Fruit fly (Drosophila melanogaster): Measurements from ENCODE around the gene hiw.
A peak's percentile ranks its signal among the peaks of the same experiment; 100 is the strongest.

The hiw gene

DNA sequence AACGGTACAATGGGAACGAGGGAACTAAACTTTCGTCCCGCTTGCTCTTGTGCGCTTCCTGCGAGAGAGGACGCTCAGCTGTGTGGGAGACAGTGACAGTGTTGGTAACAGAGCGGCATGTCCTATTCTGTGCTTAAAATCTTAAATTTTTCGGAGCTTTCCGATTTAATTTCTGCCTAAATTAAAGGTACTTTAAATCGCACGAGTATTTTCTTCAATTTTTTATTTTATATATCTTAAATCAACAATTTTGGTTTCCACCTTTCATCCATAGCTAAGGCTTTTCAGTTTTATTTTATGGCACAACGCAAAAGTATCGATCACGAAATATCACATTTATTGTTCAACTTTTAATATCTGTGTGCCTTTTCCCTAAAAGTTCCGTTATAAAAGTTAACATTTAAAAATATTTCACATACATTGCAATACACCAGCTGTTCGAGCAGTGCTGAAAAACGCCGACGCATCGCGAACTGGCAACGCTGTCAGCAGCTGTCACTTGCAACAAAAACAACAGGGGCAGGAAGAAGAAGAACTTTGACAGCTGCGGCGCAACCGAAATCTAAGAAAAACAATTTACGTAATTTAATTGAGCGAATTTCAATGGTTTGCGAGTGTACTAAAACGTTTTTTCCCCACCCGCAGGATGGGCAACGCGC is at the start of gene hiw, which contains the start of gene ND-B18:
TSS of gene hiw (minus strand) at position 26 of the 659 bp plus-strand sequence.
TSS of gene ND-B18 (plus strand) at position 330 of the 659 bp plus-strand sequence.
- TF ChIP-seq CG8478 (optimal IDR thresholded peaks at IDR 0.05) (no peak), CTCF (optimal IDR thresholded peaks at IDR 0.05) (no peak)

dm6 chrX:15111888-15112287 is 48.7 kb upstream of the hiw start:
- TF ChIP-seq CG8478 (optimal IDR thresholded peaks at IDR 0.05): no peak

- TF ChIP-seq CG8478 (optimal IDR thresholded peaks at IDR 0.05): no peak
- TF ChIP-seq CTCF (optimal IDR thresholded peaks at IDR 0.05): no peak
Observed at dm6 chrX:15095942-15096341, 32.7 kb upstream of the hiw start, which contains the start of gene CG9072. TSS of gene CG9072 (minus strand) at chrX:15096042.

DNA sequence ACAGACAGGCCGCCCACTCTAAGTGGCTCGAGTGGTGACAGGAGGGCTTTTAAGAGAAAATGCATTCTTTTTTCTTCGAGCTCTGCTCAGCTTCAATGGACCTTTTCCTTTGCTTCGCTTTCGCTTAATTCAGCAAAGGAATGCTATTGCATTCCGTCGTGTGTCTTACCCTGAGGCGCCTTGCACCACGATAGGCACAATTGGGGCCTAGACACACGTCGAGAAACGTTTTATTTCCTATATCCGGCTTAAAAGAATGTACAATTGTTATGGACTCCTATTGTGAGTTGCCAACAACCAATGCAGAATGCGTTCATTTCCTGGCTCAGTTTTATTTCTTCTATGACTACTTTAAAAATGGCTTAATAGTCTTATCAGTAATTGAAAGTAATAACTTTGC is 27.9 kb upstream of the hiw start:
- TF ChIP-seq CTCF (optimal IDR thresholded peaks at IDR 0.05): no peak
- no peak for TF ChIP-seq CG8478 (optimal IDR thresholded peaks at IDR 0.05)

DNA sequence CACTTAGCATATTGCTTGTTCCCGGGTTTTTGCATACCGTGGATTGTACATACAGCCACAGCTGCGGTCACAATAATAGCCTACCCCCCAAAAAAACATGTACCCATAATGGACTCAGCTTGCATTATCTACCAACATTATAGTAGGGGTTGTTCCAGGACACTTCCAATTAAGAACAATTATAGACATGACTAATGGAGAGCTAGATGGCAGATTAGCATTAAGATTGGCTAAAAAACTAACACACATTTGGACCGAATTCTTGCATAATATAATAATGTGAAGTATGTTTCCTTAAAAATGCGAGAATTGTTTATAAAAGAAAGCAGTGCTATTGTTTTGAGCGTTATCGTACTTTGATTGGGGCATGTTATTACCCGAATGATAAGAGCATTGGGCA is 27.1 kb upstream of the hiw start:
- TF ChIP-seq CG8478 (optimal IDR thresholded peaks at IDR 0.05) (no peak), CTCF (optimal IDR thresholded peaks at IDR 0.05) (no peak)

dm6 chrX:15089146-15089698 is 26.0 kb upstream of the hiw start, which contains the start of gene Rab3-GEF:
TSS of gene Rab3-GEF (plus strand) at chrX:15089682.
- TF ChIP-seq CG8478 (optimal IDR thresholded peaks at IDR 0.05) (no peak), CTCF (optimal IDR thresholded peaks at IDR 0.05) (no peak)

DNA sequence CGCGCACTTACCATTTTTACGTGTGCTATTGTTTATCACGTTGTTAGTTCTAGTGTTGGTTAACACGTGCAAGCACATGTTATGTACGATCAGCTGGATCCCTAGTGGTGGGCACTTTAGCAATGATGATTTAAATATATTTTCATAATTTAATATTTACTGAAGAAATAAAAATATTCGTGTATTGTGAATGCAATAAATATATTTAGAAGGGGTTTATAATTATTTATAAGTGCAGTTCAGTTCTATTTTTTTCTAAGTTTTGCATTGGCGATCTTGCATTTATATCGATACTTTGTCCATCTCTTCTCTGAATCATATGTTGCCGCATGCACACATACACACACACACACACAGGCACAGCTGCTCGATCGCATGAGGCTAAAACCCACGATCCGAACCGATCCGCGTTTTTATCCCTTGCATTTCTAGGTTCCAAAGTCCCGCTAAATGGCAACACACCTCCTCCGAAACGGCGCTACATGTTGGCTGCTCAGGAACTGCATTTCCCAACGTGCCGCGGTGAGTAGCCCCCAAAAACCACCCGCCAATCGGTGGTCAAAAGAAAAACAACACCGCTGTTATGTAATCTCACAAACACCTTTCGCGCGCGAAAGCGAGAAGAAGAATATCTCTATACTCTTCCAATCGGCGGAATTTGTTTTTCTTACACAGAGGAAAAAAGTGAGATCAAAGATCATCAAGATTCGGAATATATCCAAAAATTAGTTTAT is 22.7 kb upstream of the hiw start, which contains the start of the genes CG15027 and Dbct:
TSS of gene CG15027 (minus strand) at position 51 of the 734 bp plus-strand sequence.
TSS of gene Dbct (plus strand) at position 349 of the 734 bp plus-strand sequence.
- no peak for TF ChIP-seq CG8478 (optimal IDR thresholded peaks at IDR 0.05)
- TF ChIP-seq CTCF (optimal IDR thresholded peaks at IDR 0.05): no peak

DNA sequence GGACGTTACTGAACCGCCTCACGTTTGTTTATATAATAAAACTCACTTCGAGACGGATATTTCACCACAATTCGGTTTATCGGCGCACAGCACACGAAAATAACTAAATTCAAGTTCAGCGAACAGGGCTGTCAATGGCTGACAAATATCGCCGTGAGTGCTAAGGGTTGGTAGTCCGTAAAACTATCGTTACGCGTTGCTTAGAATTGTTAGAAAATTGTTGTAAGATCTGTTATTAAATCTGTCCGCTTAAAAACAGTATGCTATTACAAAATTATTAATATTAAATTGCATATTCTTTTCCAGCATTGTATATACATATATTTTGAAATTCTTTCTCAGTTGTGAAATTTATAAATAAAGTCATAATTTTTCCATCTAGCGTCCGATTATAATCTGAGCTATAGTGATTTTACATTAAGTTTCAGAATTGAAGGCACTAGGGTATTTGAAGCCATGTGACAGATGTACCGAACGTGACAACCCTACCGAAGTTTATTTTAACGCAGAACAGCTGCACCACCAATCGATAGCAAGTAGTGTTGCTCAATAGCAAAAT is 21.4 kb upstream of the hiw start, which contains the start of gene Cox17:
TSS of gene Cox17 (minus strand) at position 120 of the 559 bp plus-strand sequence.
- TF ChIP-seq CG8478 (optimal IDR thresholded peaks at IDR 0.05) (no peak), CTCF (optimal IDR thresholded peaks at IDR 0.05) (no peak)

- TF ChIP-seq CTCF (optimal IDR thresholded peaks at IDR 0.05): no peak
- TF ChIP-seq CG8478 (optimal IDR thresholded peaks at IDR 0.05): no peak
Observed at dm6 chrX:15082681-15083080, 19.5 kb upstream of the hiw start, which contains the start of gene CG33178. TSS of gene CG33178 (plus strand) at chrX:15082827.

dm6 chrX:15080780-15081402 is 17.7 kb upstream of the hiw start, which contains the start of gene CG33177:
TSS of gene CG33177 (plus strand) at chrX:15081367.
- TF ChIP-seq CG8478 (optimal IDR thresholded peaks at IDR 0.05) (no peak), CTCF (optimal IDR thresholded peaks at IDR 0.05) (peak; percentile 76 to 87)

DNA sequence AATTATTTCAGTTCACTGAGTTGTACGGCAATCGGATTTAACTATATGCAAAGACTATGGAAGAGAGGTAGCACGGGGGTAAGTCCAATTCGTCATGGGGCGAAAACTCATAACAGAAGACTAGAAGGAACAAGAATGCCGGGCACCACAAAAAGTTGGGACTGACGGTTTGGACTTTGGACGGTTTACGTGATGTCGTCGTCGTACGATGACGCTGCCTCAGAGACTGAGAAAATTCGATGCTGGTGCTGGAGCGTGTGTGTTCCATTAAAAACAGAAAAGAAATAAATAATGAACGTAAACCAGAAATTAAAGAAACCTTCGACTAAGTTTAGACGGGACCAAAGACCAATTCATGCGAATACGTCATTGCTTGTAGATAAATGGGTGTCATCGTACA is 16.7 kb upstream of the hiw start:
- no peak for TF ChIP-seq CG8478 (optimal IDR thresholded peaks at IDR 0.05)
- TF ChIP-seq CTCF (optimal IDR thresholded peaks at IDR 0.05): no peak

- no peak for TF ChIP-seq CTCF (optimal IDR thresholded peaks at IDR 0.05)
- TF ChIP-seq CG8478 (optimal IDR thresholded peaks at IDR 0.05): no peak
Observed at dm6 chrX:15079163-15079809, 16.1 kb upstream of the hiw start.

dm6 chrX:15078394-15078793 is 15.2 kb upstream of the hiw start:
- TF ChIP-seq CG8478 (optimal IDR thresholded peaks at IDR 0.05) (no peak), CTCF (optimal IDR thresholded peaks at IDR 0.05) (no peak)

DNA sequence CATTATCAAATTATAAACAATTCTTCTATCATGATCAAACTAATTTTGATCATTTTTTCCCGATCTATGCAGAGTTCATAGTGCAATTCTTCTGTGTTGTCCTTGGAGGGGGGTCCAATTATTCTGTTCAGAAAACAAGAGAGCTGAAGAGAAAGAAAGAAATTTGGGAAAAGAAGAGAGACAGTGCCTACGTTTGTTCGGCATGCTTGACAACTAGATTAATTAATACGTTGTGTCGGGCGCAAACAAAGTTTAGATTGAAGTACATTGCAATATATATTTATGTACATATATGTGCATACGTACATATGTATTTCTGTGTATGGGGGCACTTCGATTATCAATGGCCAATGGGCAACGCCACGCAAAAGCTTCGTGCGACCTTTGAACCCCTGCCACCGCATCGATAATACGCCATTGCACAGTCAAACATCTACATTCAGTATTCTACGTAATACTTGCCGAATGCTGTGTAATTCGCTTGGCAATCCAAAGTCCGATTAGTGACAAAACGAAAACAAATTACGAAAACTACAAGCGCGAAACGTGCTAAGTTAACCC is 14.4 kb upstream of the hiw start:
- TF ChIP-seq CTCF (optimal IDR thresholded peaks at IDR 0.05) (no peak), CG8478 (optimal IDR thresholded peaks at IDR 0.05) (no peak)
